Worm (Caenorhabditis elegans) whole organism, mixed stage, embryonic: ENCODE data around the gene F44E5.15.

Experiments used
- lsy-2 ChIP-seq: fragments of 150-350 bp; optimal IDR thresholded peaks from 2 replicates; lab custom pipeline; 2014; ENCODE audit warnings: missing biosample characterization, missing genetic modification characterization
- unc-62 ChIP-seq: fragments of 150-350 bp; optimal IDR thresholded peaks from 2 replicates; lab custom pipeline; 2014; ENCODE audit warnings: missing biosample characterization, missing genetic modification reagents, missing genetic modification characterization

DNA sequence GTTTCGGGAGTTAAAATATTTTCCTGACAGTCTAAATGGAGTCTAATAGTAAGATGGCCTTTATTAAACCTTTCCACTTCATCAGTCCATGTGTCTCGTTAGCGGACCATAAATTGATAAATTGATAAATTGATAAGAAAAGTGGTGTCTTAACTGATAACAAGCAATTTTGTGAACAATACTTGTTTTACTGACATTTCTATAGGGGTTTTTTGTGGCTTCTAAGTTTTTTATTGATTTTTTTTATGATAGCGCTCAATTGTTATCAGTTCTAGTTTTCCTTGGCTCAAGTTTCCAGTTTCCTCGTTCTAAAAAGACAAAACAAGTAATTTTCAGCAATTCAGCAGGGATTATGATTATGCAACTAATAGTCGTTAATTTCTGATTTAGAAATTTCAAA, 30.0 kb downstream of the F44E5.15 start, which contains the start of gene F43G6.17:
- TF ChIP-seq lsy-2 (tag; lab: Kevin White, UChicago) = no peak
- TF ChIP-seq unc-62 (GFP tag; lab: Kevin White, UChicago) = no peak
